Fruit fly (Drosophila melanogaster) whole organism, pupa: ENCODE results near the gene nkt.

Experiments used
- CG10348 ChIP-seq: fragments of 200-800 bp; sonication (Bioruptor generic); IDR thresholded peaks from 2 replicates; pipeline ENCODE4 v1.3.6; 2022; ENCODE audit warnings: missing biosample characterization, missing genetic modification characterization
- CG12605 ChIP-seq: fragments of 200-800 bp; sonication (Bioruptor generic); IDR thresholded peaks from 2 replicates; pipeline ENCODE4 v1.3.6; 2022; ENCODE audit warnings: missing biosample characterization, missing genetic modification characterization
- CG13204 ChIP-seq: fragments of 200-800 bp; sonication (Bioruptor generic); optimal IDR thresholded peaks from 2 replicates; lab custom pipeline; 2018; ENCODE audit warnings: missing biosample characterization, mild to moderate bottlenecking, missing genetic modification characterization, moderate library complexity
- CG14655 ChIP-seq: fragments of 200-800 bp; sonication (Bioruptor generic); optimal IDR thresholded peaks from 3 replicates; lab custom pipeline; 2017; ENCODE audit warnings: mild to moderate bottlenecking, missing biosample characterization, missing genetic modification reagents, missing genetic modification characterization
- CG15710 ChIP-seq: fragments of 200-800 bp; sonication (Bioruptor generic); optimal IDR thresholded peaks from 2 replicates; lab custom pipeline; 2018; ENCODE audit warnings: missing biosample characterization, mild to moderate bottlenecking, missing genetic modification characterization, moderate library complexity
- CG17806 ChIP-seq: fragments of 200-800 bp; sonication (Bioruptor generic); optimal IDR thresholded peaks from 2 replicates; lab custom pipeline; 2018; ENCODE audit warnings: missing biosample characterization, mild to moderate bottlenecking, missing genetic modification characterization, moderate library complexity
- CG32121 ChIP-seq: fragments of 200-800 bp; sonication (Bioruptor generic); IDR thresholded peaks from 2 replicates; pipeline ENCODE4 v1.3.6; 2022; ENCODE audit warnings: missing biosample characterization, missing genetic modification characterization
- CG34367 ChIP-seq: fragments of 200-800 bp; sonication (Bioruptor generic); optimal IDR thresholded peaks from 2 replicates; lab custom pipeline; 2018; ENCODE audit warnings: missing biosample characterization, mild to moderate bottlenecking, missing genetic modification characterization
- CG4496 ChIP-seq: fragments of 200-800 bp; sonication (Bioruptor generic); IDR thresholded peaks from 3 replicates; pipeline ENCODE4 v1.3.6; 2022; ENCODE audit warnings: missing biosample characterization, missing genetic modification characterization
- CG8159 ChIP-seq: fragments of 200-800 bp; sonication (Bioruptor generic); optimal IDR thresholded peaks from 3 replicates; lab custom pipeline; 2018; ENCODE audit warnings: missing biosample characterization, mild to moderate bottlenecking, missing genetic modification characterization, moderate library complexity
- CG8301 ChIP-seq: fragments of 200-800 bp; sonication (Bioruptor generic); optimal IDR thresholded peaks from 2 replicates; lab custom pipeline; 2018; ENCODE audit warnings: missing biosample characterization, mild to moderate bottlenecking, missing genetic modification characterization
- CG9948 ChIP-seq: fragments of 200-800 bp; sonication (Bioruptor generic); optimal IDR thresholded peaks from 2 replicates; lab custom pipeline; 2018; ENCODE audit warnings: missing biosample characterization, mild to moderate bottlenecking, missing genetic modification characterization, moderate library complexity
- D1 ChIP-seq: fragments of 200-800 bp; sonication (Bioruptor generic); optimal IDR thresholded peaks from 2 replicates; lab custom pipeline; 2018; ENCODE audit warnings: missing biosample characterization, mild to moderate bottlenecking, missing genetic modification characterization, moderate library complexity
- EcR ChIP-seq: fragments of 200-800 bp; sonication (Bioruptor generic); optimal IDR thresholded peaks from 3 replicates; lab custom pipeline; 2019; ENCODE audit warnings: missing biosample characterization, missing genetic modification characterization, mild to moderate bottlenecking, moderate library complexity, missing genetic modification reagents
- Ets98B ChIP-seq: fragments of 200-800 bp; sonication (Bioruptor generic); IDR thresholded peaks from 2 replicates; pipeline ENCODE4 v1.3.6; 2022; ENCODE audit warnings: missing biosample characterization, missing genetic modification characterization
- Pif1A ChIP-seq: fragments of 200-800 bp; sonication (Bioruptor generic); optimal IDR thresholded peaks from 3 replicates; lab custom pipeline; 2016; ENCODE audit warnings: missing biosample characterization, missing genetic modification characterization
- Pif1B ChIP-seq: fragments of 200-800 bp; sonication (Bioruptor generic); optimal IDR thresholded peaks from 3 replicates; lab custom pipeline; 2016; ENCODE audit warnings: missing biosample characterization, missing genetic modification characterization
- Snoo ChIP-seq: fragments of 200-800 bp; sonication (Bioruptor generic); optimal IDR thresholded peaks from 3 replicates; lab custom pipeline; 2017; ENCODE audit warnings: missing biosample characterization, mild to moderate bottlenecking, missing genetic modification characterization, inconsistent platforms
- fd96Ca ChIP-seq: fragments of 200-800 bp; sonication (Bioruptor generic); IDR thresholded peaks from 3 replicates; pipeline ENCODE4 v1.3.6; 2022; ENCODE audit warnings: missing biosample characterization, missing genetic modification characterization
- gl ChIP-seq: fragments of 200-800 bp; sonication (Bioruptor generic); optimal IDR thresholded peaks from 2 replicates; lab custom pipeline; 2018; ENCODE audit warnings: missing biosample characterization, mild to moderate bottlenecking, missing genetic modification characterization
- rn ChIP-seq: fragments of 200-800 bp; sonication (Bioruptor generic); IDR thresholded peaks from 2 replicates; pipeline ENCODE4 v1.3.6; 2022; ENCODE audit warnings: missing biosample characterization, missing genetic modification characterization

nkt gene

dm6 chr3L:11213643-11214042 lies 12.5 kb downstream of the nkt start:
- TF ChIP-seq CG4496: 0 out of 3 replicates have a peak, but pooled peaks have one; percentile 9
- TF ChIP-seq CG9948: no peak
- peak; percentile 28 for TF ChIP-seq CG13204 (GFP tag; lab: Kevin White, UChicago)
- TF ChIP-seq CG14655 (GFP tag; lab: Kevin White, UChicago): no peak
- TF ChIP-seq CG12605 (GFP tag; lab: Robert Waterston, UW): no peak
- no peak for TF ChIP-seq CG10348
- TF ChIP-seq Pif1B (GFP tag; lab: Kevin White, UChicago): no peak
- TF ChIP-seq CG8301 (tag; lab: Kevin White, UChicago): no peak
- no peak for TF ChIP-seq EcR (GFP tag; lab: Kevin White, UChicago)
- TF ChIP-seq fd96Ca (GFP tag; lab: Robert Waterston, UW): no peak
- TF ChIP-seq D1 (tag; lab: Kevin White, UChicago): no peak
- peak; percentile 10 for TF ChIP-seq CG34367 (tag; lab: Kevin White, UChicago)
- TF ChIP-seq Snoo (tag; lab: Kevin White, UChicago): no peak
- no peak for TF ChIP-seq CG17806
- no peak for TF ChIP-seq CG8159 (tag; lab: Kevin White, UChicago)
- peak; percentile 35 for TF ChIP-seq gl (tag; lab: Kevin White, UChicago)
- no peak for TF ChIP-seq rn (GFP tag; lab: Robert Waterston, UW)
- no peak for TF ChIP-seq Ets98B (GFP tag; lab: Robert Waterston, UW)
- no peak for TF ChIP-seq CG15710
- TF ChIP-seq Pif1A: peak; percentile 15
- TF ChIP-seq CG32121 (GFP tag; lab: Robert Waterston, UW): no peak

DNA sequence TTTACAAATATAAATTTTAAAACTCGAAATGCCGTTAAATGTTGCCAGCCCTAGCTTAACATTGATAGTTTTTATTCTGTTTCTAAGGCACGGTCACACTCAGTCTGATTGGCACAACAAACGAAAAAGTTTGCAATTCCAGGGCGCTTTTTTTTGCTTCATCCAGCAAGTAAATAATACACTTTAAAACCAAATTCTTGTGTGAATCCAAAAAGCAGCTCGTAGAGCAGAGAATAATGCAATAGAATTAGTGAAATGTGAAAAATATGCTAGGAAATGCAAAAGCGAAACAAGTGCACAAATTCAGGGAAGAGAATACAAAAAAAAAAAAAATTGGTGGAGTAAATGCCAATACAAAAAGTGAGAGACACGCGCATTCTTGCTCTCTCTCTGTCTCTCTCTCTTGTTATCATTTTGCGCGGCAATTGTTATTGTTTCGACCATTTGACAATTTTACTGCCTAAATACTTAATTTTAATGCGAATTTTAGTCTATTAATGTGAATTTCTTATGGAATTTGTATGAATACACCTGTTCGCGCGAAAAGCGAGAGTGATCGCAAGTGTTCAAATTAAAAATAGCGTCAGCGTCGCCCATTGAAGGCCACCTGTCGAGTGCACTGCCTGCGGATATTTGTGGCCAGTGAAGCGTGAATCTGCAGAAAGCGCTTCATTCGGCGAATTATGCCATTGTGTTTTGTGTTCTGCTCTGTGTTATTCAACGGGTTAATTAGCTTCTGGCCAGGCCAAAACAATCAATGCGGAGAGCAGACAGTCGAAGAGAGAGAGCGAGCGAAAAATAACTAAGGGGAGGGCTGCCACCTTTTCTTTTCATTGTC lies 13.5 kb downstream of the nkt start, which contains the start of gene CG42671:
Gene CG42671 (plus strand): TSS at position 100 of the 838 bp plus-strand sequence.
- TF ChIP-seq CG8301 (tag; lab: Kevin White, UChicago) (peak; percentile 9), CG32121 (GFP tag; lab: Robert Waterston, UW) (no peak; the same call in 1 of the 2 replicates), gl (tag; lab: Kevin White, UChicago) (peak; percentile 55), CG4496 (no peak), D1 (tag; lab: Kevin White, UChicago) (peak; percentile 74), Pif1A (peak; percentile 20), CG34367 (tag; lab: Kevin White, UChicago) (peak; percentile 17), Ets98B (GFP tag; lab: Robert Waterston, UW) (peak; percentile 10; the same call in 1 of the 2 replicates), EcR (GFP tag; lab: Kevin White, UChicago) (no peak), CG10348 (no peak), CG17806 (no peak), CG8159 (tag; lab: Kevin White, UChicago) (no peak), Snoo (tag; lab: Kevin White, UChicago) (no peak), CG13204 (GFP tag; lab: Kevin White, UChicago) (no peak), fd96Ca (GFP tag; lab: Robert Waterston, UW) (no peak; the same call in 2 of the 3 replicates), CG14655 (GFP tag; lab: Kevin White, UChicago) (no peak), rn (GFP tag; lab: Robert Waterston, UW) (no peak), CG12605 (GFP tag; lab: Robert Waterston, UW) (no peak), CG15710 (peak; percentile 20), CG9948 (no peak), Pif1B (GFP tag; lab: Kevin White, UChicago) (peak; percentile 14)

DNA sequence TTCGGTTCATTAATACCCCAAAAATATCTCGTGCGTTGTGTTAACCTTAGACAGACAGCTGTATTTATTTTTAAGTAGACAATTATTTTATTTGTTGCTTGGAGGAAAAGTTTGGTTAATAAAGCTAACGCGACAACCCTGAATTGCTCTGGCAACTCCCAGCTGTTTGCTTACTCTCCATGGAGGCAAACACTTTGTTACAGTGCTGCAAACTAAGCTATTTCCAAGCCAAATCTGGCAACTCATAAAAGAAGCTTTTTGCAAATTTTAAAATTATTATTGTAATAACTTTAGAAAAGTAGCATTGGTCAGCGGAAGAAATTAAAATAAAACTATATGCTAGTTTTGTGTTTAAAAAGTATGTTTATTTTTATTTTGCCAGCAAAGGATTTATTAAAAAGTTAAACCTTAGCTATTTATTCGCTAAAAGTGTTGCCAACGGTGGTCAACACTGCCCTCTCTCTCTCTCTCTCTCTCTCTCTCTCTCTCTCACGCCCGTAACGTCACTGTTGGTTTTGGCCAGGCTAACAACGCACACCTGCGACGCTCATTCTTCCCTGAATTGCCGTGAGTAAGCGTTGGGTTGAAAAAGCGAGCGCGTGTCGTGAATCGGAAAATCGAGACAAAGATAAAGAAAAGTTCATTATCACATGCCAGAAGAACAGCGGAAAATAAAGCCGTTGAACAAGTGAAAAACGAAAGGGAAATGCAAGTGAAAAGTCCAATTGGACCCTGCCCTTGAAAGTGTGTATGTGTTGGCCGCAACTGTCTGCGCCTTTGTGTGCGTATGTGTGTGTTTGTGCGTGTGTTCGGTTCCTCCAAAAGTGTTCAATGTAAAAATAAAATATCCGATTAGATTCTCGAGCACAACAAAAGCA lies 14.3 kb downstream of the nkt start:
- peak; percentile 82 for TF ChIP-seq CG34367 (tag; lab: Kevin White, UChicago)
- peak; percentile 41 for TF ChIP-seq D1 (tag; lab: Kevin White, UChicago)
- peak; percentile 79 for TF ChIP-seq CG9948
- peak; percentile 91 for TF ChIP-seq CG8159 (tag; lab: Kevin White, UChicago)
- peak; percentile 25; the same call in 1 of the 2 replicates for TF ChIP-seq CG10348
- TF ChIP-seq CG12605 (GFP tag; lab: Robert Waterston, UW): peak; percentile 97
- TF ChIP-seq CG13204 (GFP tag; lab: Kevin White, UChicago): peak; percentile 10
- TF ChIP-seq Pif1B (GFP tag; lab: Kevin White, UChicago): peak; percentile 93
- TF ChIP-seq Pif1A: peak; percentile 97
- peak; percentile 98 for TF ChIP-seq fd96Ca (GFP tag; lab: Robert Waterston, UW)
- peak; percentile 73 for TF ChIP-seq EcR (GFP tag; lab: Kevin White, UChicago)
- peak; percentile 90 for TF ChIP-seq CG15710
- peak; percentile 90 for TF ChIP-seq Snoo (tag; lab: Kevin White, UChicago)
- TF ChIP-seq CG14655 (GFP tag; lab: Kevin White, UChicago): peak; percentile 91
- peak; percentile 97 for TF ChIP-seq CG32121 (GFP tag; lab: Robert Waterston, UW)
- peak; percentile 91 for TF ChIP-seq CG8301 (tag; lab: Kevin White, UChicago)
- peak; percentile 98 for TF ChIP-seq Ets98B (GFP tag; lab: Robert Waterston, UW)
- peak; percentile 83 for TF ChIP-seq CG17806
- peak; percentile 60 for TF ChIP-seq gl (tag; lab: Kevin White, UChicago)
- peak; percentile 98 for TF ChIP-seq CG4496
- peak; percentile 88 for TF ChIP-seq rn (GFP tag; lab: Robert Waterston, UW)

DNA sequence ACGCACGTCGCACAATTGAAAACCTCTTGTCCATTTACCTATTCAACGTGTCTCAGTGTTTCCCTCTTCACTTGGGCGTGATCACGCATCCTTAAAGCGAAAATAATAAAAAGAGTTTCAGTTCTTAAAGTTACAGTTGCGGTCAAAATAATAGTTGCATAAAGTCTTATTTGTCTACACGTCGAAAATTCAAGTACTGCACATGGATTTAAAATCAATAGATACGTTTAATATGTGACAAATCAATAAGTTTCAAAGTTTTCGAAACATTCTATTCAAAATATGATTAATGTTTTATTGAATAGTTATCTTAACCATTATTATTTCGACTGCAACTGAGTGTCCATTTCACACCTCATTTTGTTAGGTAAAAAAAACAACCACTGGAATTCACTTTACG lies 15.1 kb downstream of the nkt start:
- TF ChIP-seq Snoo (tag; lab: Kevin White, UChicago): no peak
- no peak for TF ChIP-seq CG8159 (tag; lab: Kevin White, UChicago)
- no peak for TF ChIP-seq CG8301 (tag; lab: Kevin White, UChicago)
- TF ChIP-seq CG9948: no peak
- TF ChIP-seq CG17806: no peak
- TF ChIP-seq CG34367 (tag; lab: Kevin White, UChicago): no peak
- TF ChIP-seq Ets98B (GFP tag; lab: Robert Waterston, UW): no peak
- no peak for TF ChIP-seq fd96Ca (GFP tag; lab: Robert Waterston, UW)
